Worm (Caenorhabditis elegans): ENCODE data around the gene unc-60.

Gene unc-60

DNA sequence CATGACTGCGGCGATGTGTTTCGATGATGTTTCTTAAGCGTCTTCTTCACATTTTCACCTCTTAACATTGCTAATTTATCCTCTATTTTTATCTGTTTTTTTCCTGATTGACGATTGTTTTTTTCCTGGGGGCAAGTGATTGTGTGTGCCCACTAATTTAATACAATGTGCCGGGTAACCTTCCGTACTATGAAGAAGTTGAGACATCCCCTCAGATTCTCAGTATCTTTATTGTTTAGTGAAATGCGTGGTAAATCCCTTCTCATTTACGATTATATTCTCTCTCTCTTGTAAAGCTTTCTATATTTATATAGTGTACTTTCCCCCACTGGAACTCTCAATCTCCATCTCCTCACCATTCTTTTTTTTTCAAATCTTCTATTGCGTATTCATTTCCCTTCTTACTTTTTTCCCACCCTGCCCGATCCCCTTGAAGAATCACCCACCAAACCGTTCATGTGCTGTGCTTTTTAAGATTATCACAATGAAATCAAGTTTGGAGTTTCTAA, 1.5 kb downstream of the unc-60 start (continued):
- no peak for TF ChIP-seq mdt-29 (GFP tag; IDR thresholded peaks at IDR 0.05)
- peak; percentile 1 for TF ChIP-seq mep-1 (tag; optimal IDR thresholded peaks at IDR 0.05)
- TF ChIP-seq fos-1 (tag; optimal IDR thresholded peaks at IDR 0.05), result no peak
- TF ChIP-seq dve-1 (tag; optimal IDR thresholded peaks at IDR 0.05; ENCODE audit: insufficient read depth), result no peak
- TF ChIP-seq Y75B8A.6 (GFP tag; IDR thresholded peaks at IDR 0.05), result no peak
- peak; percentile 36; the same call in 1 of the 2 replicates for TF ChIP-seq arid-1 (GFP tag; conservative IDR thresholded peaks at IDR 0.05)
- TF ChIP-seq lin-38 (GFP tag; IDR thresholded peaks at IDR 0.05), result peak; percentile 47; the same call in 1 of the 2 replicates

DNA sequence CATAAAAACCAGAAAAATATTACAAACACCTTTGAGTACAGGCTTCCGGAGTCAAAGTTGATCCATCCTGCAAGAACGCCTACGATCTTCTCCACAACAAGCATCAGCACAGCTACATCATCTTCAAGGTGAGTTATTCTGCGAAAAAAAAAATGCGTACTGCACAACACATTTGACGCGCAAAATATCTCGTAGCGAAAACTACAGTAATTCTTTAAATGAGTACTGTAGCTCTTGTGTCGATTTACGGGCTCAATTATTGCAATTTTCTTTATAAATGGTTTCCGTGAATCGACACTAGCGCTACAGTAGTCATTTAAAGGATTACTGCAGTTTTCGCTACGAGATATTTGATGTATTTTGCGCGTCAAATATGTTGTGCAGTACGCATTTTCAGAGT, 2.0 kb downstream of the unc-60 start:
- TF ChIP-seq ama-1 (optimal IDR thresholded peaks at IDR 0.05), result peak; percentile 21
- no peak for TF ChIP-seq mdt-29 (GFP tag; IDR thresholded peaks at IDR 0.05)
- TF ChIP-seq mes-2 (tag; optimal IDR thresholded peaks at IDR 0.05; ENCODE audit: poor library complexity, severe bottlenecking), result peak; percentile 4
- no peak for TF ChIP-seq pha-4 (GFP tag; IDR thresholded peaks at IDR 0.05)
- no peak for TF ChIP-seq pha-4 (tag; optimal IDR thresholded peaks at IDR 0.05)

DNA sequence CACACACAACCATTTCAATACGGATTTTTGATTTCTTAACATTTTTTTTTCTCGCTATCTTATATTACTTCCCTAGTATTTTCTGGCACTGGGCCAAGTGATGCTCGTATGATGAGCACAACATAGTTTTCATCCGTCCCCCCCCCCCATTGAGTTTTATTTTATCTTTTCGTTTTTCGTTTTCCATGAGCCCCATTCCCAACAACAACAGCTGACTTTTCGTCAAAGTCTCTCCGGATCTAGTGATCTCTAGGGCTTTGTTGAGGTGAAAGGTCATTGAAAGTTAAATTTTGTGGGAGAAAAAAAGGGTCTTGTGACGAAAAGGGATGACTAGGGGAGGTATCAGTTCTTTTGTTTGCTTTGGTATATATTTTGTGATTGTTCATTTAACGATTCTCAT, 6.0 kb downstream of the unc-60 start:
- TF ChIP-seq nhr-11 (tag; optimal IDR thresholded peaks at IDR 0.05), result peak; percentile 39
- TF ChIP-seq nhr-25 (tag; optimal IDR thresholded peaks at IDR 0.05; ENCODE audit: borderline replicate concordance, insufficient read depth), result no peak
- no peak for TF ChIP-seq rbr-2 (tag; optimal IDR thresholded peaks at IDR 0.05)
- no peak for TF ChIP-seq ceh-44 (GFP tag; IDR thresholded peaks at IDR 0.05)
- TF ChIP-seq gei-8 (GFP tag; optimal IDR thresholded peaks at IDR 0.05), result no peak
- TF ChIP-seq daf-16 (GFP tag; optimal IDR thresholded peaks at IDR 0.05), result peak in 1 of 2 experiments; percentile 1
- TF ChIP-seq daf-16 (tag; optimal IDR thresholded peaks at IDR 0.05), result no peak
- no peak for TF ChIP-seq nhr-76 (tag; optimal IDR thresholded peaks at IDR 0.05)

DNA sequence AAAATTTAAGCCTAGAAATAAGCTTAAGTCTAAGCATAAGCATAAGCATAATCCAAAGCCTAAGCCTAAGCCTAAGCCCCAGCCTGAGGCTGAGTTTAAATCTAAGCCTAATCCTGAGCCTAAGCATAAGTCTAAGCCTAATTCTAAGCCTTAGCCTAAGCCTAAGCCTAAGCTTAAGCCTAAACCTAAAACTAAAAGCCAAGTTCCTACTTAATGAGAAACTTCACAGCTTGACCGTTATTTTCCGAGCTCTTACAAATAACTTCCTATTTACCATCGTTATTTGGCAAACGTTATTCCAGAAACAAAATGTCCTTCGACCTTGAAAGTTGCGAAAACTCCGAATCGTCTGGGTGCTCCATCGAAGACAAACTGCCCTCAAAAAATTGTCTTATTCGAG, 6.9 kb downstream of the unc-60 start, which contains the start of gene C38C3.4:
Gene C38C3.4 (plus strand): TSS at position 301 of the 400 bp plus-strand sequence.
- TF ChIP-seq nhr-111 (GFP tag; optimal IDR thresholded peaks at IDR 0.05) (no peak), ceh-44 (GFP tag; IDR thresholded peaks at IDR 0.05) (no peak), ctbp-1 (GFP tag; IDR thresholded peaks at IDR 0.05) (no peak), lsy-2 (tag; optimal IDR thresholded peaks at IDR 0.05) (no peak), fkh-10 (GFP tag; optimal IDR thresholded peaks at IDR 0.05) (no peak), saeg-2 (GFP tag; IDR thresholded peaks at IDR 0.05) (no peak), nhr-76 (tag; optimal IDR thresholded peaks at IDR 0.05) (no peak), egl-27 (tag; optimal IDR thresholded peaks at IDR 0.05) (no peak), mdt-29 (GFP tag; IDR thresholded peaks at IDR 0.05) (no peak), rbr-2 (tag; optimal IDR thresholded peaks at IDR 0.05) (no peak), nhr-48 (tag; optimal IDR thresholded peaks at IDR 0.05) (no peak), R02D3.7 (tag; optimal IDR thresholded peaks at IDR 0.05) (no peak), F26F4.8 (GFP tag; conservative IDR thresholded peaks at IDR 0.05) (no peak), mxl-2 (GFP tag; conservative IDR thresholded peaks at IDR 0.05) (no peak), ama-1 (optimal IDR thresholded peaks at IDR 0.05) (no peak), zfp-3 (GFP tag; conservative IDR thresholded peaks at IDR 0.05) (no peak)

DNA sequence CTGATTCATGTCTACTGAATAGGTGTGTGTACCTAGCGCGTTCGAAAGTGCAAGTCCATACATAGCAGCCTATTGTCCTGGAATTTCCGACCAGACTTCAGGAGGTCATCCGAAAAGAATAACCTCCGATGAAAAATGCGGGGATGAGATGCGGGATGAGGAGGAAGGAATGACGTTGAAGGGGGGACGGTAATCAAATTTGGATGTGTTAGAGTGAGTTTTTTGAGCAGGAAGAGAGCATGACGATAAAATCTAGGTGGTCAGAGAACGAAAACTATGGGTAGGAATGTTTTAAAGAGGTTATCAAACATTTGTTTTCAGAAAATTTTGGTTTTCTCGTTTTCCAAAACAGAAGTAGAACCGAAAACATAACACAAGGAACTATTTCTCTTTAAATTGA, 11.1 kb downstream of the unc-60 start:
- TF ChIP-seq unc-62 (GFP tag; optimal IDR thresholded peaks at IDR 0.05 in 1 of 2) (no peak), unc-62 (tag; optimal IDR thresholded peaks at IDR 0.05) (no peak), ces-1 (GFP tag; optimal IDR thresholded peaks at IDR 0.05) (peak; percentile 52), fkh-10 (GFP tag; optimal IDR thresholded peaks at IDR 0.05) (peak; percentile 73)

Data from whole organism, L4 larva.